Worm (Caenorhabditis elegans): Measurements from ENCODE around the gene dod-24.

dod-24 gene

DNA sequence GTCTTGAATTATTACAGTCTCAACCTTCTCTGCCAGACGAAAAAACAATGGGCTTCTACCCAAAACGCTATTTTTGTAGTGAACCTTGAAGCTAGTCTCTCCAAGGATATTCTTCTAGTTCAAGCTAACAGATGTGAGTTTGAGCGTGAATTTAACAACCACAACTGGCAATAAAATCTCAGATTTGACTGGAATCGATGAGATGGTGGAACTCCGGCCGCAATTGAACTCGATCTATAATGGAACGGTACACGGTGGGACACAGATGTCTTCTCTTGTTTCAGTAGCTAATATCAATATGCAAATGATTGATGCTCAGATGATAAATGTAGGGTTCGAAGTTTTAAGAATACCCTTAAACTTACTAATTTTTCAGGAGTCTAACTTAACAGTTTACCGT lies 36.5 kb upstream of the dod-24 start:
- TF ChIP-seq nhr-2 (tag; optimal IDR thresholded peaks at IDR 0.05) (no peak), lin-13 (tag; optimal IDR thresholded peaks at IDR 0.05) (no peak), lsy-2 (tag; optimal IDR thresholded peaks at IDR 0.05) (no peak), tbx-8 (GFP tag; optimal IDR thresholded peaks at IDR 0.05) (no peak), ceh-43 (GFP tag; optimal IDR thresholded peaks at IDR 0.05) (no peak), unc-62 (GFP tag; optimal IDR thresholded peaks at IDR 0.05) (no peak), unc-120 (tag; optimal IDR thresholded peaks at IDR 0.05; ENCODE audit: poor library complexity, severe bottlenecking) (no peak), blmp-1 (tag; optimal IDR thresholded peaks at IDR 0.05) (no peak), bed-3 (GFP tag; optimal IDR thresholded peaks at IDR 0.05) (no peak), snpc-4 (tag; optimal IDR thresholded peaks at IDR 0.05) (no peak)

DNA sequence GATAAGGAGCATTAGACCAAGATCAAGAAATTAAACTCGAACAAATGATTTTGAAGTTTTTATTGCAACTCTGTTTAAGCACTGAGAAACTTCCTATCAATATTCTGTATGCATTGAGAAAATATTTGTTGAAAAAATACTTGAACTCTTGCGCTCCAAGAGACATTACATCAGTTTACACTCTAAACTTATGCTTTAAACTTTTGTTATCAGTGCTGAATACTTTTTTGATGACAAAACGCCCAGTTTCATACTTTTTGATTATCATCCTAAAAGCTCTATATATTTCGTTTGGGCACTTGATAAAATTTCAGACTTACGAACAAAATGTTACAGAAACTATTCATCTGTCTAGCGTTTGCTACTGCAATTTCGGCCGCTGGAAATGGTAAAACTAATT lies 34.8 kb upstream of the dod-24 start, which contains the start of gene dod-17:
TSS of gene dod-17 (plus strand) at position 323 of the 400 bp plus-strand sequence.
- TF ChIP-seq nhr-28 (tag; optimal IDR thresholded peaks at IDR 0.05) (no peak), blmp-1 (tag; optimal IDR thresholded peaks at IDR 0.05) (no peak), cnd-1 (tag; optimal IDR thresholded peaks at IDR 0.05) (no peak), tbx-8 (GFP tag; optimal IDR thresholded peaks at IDR 0.05) (no peak), sem-2 (GFP tag; optimal IDR thresholded peaks at IDR 0.05) (no peak), M03D4.4 (tag; optimal IDR thresholded peaks at IDR 0.05) (no peak), ztf-11 (tag; optimal IDR thresholded peaks at IDR 0.05) (no peak), unc-62 (GFP tag; optimal IDR thresholded peaks at IDR 0.05) (no peak), bed-3 (GFP tag; optimal IDR thresholded peaks at IDR 0.05) (no peak), nhr-2 (tag; optimal IDR thresholded peaks at IDR 0.05) (no peak), unc-120 (tag; optimal IDR thresholded peaks at IDR 0.05; ENCODE audit: poor library complexity, severe bottlenecking) (no peak)

DNA sequence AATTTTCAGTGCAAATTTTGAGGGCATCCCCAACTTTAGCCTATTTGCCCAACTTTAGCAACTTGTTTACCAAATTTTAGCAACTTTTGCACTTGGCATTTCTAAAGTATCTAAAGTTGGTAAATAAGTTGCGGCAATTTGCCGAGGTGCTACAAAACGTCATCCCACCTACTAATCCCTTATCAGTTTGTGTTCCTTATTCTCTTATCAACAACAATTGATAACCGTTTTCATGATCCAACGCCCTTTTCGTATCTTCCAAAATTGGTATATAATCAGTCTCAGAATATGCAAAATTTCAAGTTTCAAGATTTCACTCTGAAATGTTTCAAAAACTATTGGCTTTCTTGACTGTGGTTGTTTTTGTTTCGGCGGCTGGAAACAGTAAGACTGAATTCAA lies 32.2 kb upstream of the dod-24 start, which contains the start of gene F55G11.4:
TSS of gene F55G11.4 (plus strand) at position 289 of the 400 bp plus-strand sequence.
- TF ChIP-seq nhr-76 (tag; optimal IDR thresholded peaks at IDR 0.05) (no peak), lin-13 (tag; optimal IDR thresholded peaks at IDR 0.05) (no peak), M03D4.4 (tag; optimal IDR thresholded peaks at IDR 0.05) (no peak), ham-2 (GFP tag; optimal IDR thresholded peaks at IDR 0.05) (no peak), nhr-12 (tag; optimal IDR thresholded peaks at IDR 0.05) (no peak), lin-32 (GFP tag; optimal IDR thresholded peaks at IDR 0.05) (no peak), cnd-1 (tag; optimal IDR thresholded peaks at IDR 0.05) (no peak), ceh-83 (GFP tag; optimal IDR thresholded peaks at IDR 0.05) (no peak), unc-62 (GFP tag; optimal IDR thresholded peaks at IDR 0.05) (no peak), unc-120 (tag; optimal IDR thresholded peaks at IDR 0.05; ENCODE audit: poor library complexity, severe bottlenecking) (no peak)

DNA sequence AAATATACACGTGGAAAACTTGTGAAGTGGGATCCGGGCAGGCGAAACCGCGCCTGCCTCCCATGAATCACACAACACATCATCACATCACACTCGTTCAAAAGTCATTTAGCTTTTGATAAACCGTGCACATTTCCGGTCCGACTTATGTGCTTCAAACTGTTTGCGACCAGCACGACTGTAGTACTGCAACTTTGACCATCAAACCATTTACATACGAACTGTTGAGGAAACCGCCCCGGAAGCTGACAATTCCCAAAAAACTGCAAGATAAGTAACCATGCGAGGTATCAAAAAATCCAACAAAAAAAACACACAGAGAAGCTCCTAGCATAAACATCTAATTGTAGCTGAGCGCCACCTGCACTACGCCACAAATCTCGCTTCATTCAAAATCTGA lies 31.6 kb upstream of the dod-24 start:
- no peak for TF ChIP-seq nhr-2 (tag; optimal IDR thresholded peaks at IDR 0.05)
- TF ChIP-seq hlh-1 (tag; optimal IDR thresholded peaks at IDR 0.05), result no peak
- TF ChIP-seq ham-2 (GFP tag; optimal IDR thresholded peaks at IDR 0.05), result no peak
- TF ChIP-seq bed-3 (GFP tag; optimal IDR thresholded peaks at IDR 0.05), result no peak
- TF ChIP-seq lin-13 (tag; optimal IDR thresholded peaks at IDR 0.05), result no peak
- no peak for TF ChIP-seq cnd-1 (tag; optimal IDR thresholded peaks at IDR 0.05)
- TF ChIP-seq mep-1 (tag; optimal IDR thresholded peaks at IDR 0.05), result no peak
- TF ChIP-seq mab-5 (tag; optimal IDR thresholded peaks at IDR 0.05), result no peak
- TF ChIP-seq sptf-1 (tag; optimal IDR thresholded peaks at IDR 0.05), result no peak
- no peak for TF ChIP-seq ztf-11 (tag; optimal IDR thresholded peaks at IDR 0.05)
- TF ChIP-seq mls-2 (tag; optimal IDR thresholded peaks at IDR 0.05), result no peak
- TF ChIP-seq pha-4 (tag; optimal IDR thresholded peaks at IDR 0.05), result no peak

DNA sequence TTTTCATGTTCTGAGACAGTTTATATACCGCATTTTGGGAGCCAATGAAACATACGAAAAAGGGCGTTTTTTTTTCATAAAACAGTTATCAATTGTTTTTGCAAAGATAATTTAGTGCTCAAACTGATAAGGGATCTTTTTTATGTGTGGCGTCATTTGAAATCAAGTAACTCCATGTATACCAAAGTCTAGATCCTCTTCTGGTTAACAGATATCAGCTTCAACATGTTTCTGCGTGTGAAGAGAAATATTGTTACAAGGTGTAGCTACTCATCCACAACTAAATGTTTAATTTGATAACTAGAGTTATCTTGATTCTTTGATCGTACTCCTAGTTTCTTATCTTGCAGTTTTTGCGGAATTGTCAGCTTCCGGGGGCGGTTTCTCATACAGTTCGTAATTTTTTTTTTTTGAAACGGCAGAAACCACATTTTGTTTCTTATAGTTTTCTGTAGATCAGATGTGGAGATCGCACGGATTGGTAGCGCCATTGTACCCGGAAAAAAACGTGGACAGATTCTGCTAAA lies 30.9 kb upstream of the dod-24 start:
- TF ChIP-seq ztf-11 (tag; optimal IDR thresholded peaks at IDR 0.05) (no peak), lin-13 (tag; optimal IDR thresholded peaks at IDR 0.05) (no peak), snpc-4 (tag; optimal IDR thresholded peaks at IDR 0.05) (no peak), pha-4 (tag; optimal IDR thresholded peaks at IDR 0.05) (no peak)

DNA sequence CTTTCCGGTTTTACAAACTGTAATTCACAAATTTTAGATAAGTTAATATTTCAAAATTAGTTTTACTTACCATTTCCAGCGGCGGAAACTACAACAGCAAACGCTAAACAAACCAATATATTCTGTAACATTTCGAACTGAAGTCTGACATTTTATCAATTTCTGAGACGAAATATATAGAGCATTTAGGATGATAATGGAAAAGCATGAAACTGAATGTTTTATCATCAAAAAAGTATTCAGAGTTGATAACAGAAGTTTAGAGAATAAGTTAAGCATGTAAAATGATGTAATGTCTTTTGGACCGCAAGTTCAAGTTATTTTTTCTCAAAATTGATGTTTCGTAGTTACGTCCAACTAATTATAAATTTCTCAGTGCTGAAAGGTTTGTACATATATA lies 28.0 kb upstream of the dod-24 start, which contains the start of gene F55G11.2:
TSS of gene F55G11.2 (minus strand) at position 149 of the 400 bp plus-strand sequence.
- TF ChIP-seq ceh-83 (GFP tag; optimal IDR thresholded peaks at IDR 0.05) (no peak), ztf-11 (tag; optimal IDR thresholded peaks at IDR 0.05) (no peak), sem-2 (GFP tag; optimal IDR thresholded peaks at IDR 0.05) (no peak), hlh-1 (tag; optimal IDR thresholded peaks at IDR 0.05) (no peak), ham-2 (GFP tag; optimal IDR thresholded peaks at IDR 0.05) (no peak), unc-120 (tag; optimal IDR thresholded peaks at IDR 0.05; ENCODE audit: poor library complexity, severe bottlenecking) (no peak), nhr-28 (tag; optimal IDR thresholded peaks at IDR 0.05) (no peak), nhr-76 (tag; optimal IDR thresholded peaks at IDR 0.05) (no peak), nhr-2 (tag; optimal IDR thresholded peaks at IDR 0.05) (no peak), ceh-39 (tag; optimal IDR thresholded peaks at IDR 0.05) (no peak), ceh-43 (GFP tag; optimal IDR thresholded peaks at IDR 0.05) (no peak), snpc-4 (tag; optimal IDR thresholded peaks at IDR 0.05) (no peak), drap-1 (GFP tag; optimal IDR thresholded peaks at IDR 0.05) (no peak), unc-62 (GFP tag; optimal IDR thresholded peaks at IDR 0.05) (no peak), ces-1 (GFP tag; optimal IDR thresholded peaks at IDR 0.05) (no peak), pha-4 (tag; optimal IDR thresholded peaks at IDR 0.05) (no peak), flh-1 (GFP tag; optimal IDR thresholded peaks at IDR 0.05) (no peak)

Measured in whole organism, mixed stage, embryonic.